Fruit fly (Drosophila melanogaster) whole organism, embryonic: ENCODE data around the gene Gr93a.

ENCODE experiments used
- Bgb ChIP-seq: fragments of 200-800 bp; sonication (Bioruptor generic); IDR thresholded peaks from 2 replicates; pipeline ENCODE4 v1.3.6; 2022; ENCODE audit warnings: missing biosample characterization, missing genetic modification characterization; ENCODE audit not compliant: partially characterized antibody
- CG10267 ChIP-seq: fragments of 200-800 bp; sonication (Bioruptor generic); optimal IDR thresholded peaks from 2 replicates; lab custom pipeline; 2018; ENCODE audit warnings: missing biosample characterization, mild to moderate bottlenecking, missing genetic modification characterization, moderate library complexity
- CG10959 ChIP-seq: fragments of 200-800 bp; sonication (Bioruptor generic); IDR thresholded peaks from 2 replicates; pipeline ENCODE4 v1.3.6; 2022; ENCODE audit warnings: missing biosample characterization, missing genetic modification characterization
- CG11093 ChIP-seq: fragments of 200-800 bp; sonication (Bioruptor generic); IDR thresholded peaks from 3 replicates; pipeline ENCODE4 v1.3.6; 2022; ENCODE audit warnings: missing biosample characterization, missing genetic modification characterization
- CG11560 ChIP-seq: fragments of 200-800 bp; sonication (Bioruptor generic); IDR thresholded peaks from 3 replicates; pipeline ENCODE4 v1.3.6; 2022; ENCODE audit warnings: missing biosample characterization, missing genetic modification characterization
- CG12769 ChIP-seq: fragments of 200-800 bp; sonication (Bioruptor generic); optimal IDR thresholded peaks from 2 replicates; lab custom pipeline; 2019; ENCODE audit warnings: missing biosample characterization, mild to moderate bottlenecking, missing genetic modification characterization, moderate library complexity
- CG15479 ChIP-seq: fragments of 200-800 bp; sonication (Bioruptor generic); optimal IDR thresholded peaks from 3 replicates; lab custom pipeline; 2019; ENCODE audit warnings: missing biosample characterization, mild to moderate bottlenecking, missing genetic modification characterization, moderate library complexity
- CG16863 ChIP-seq: fragments of 200-800 bp; sonication (Bioruptor generic); optimal IDR thresholded peaks from 3 replicates; lab custom pipeline; 2016; ENCODE audit warnings: missing biosample characterization, missing genetic modification characterization
- CG2116 ChIP-seq: fragments of 200-800 bp; sonication (Bioruptor generic); optimal IDR thresholded peaks from 3 replicates; lab custom pipeline; 2018; ENCODE audit warnings: missing biosample characterization, mild to moderate bottlenecking, missing genetic modification characterization
- CG2202 ChIP-seq: fragments of 200-800 bp; sonication (Bioruptor generic); optimal IDR thresholded peaks from 2 replicates; lab custom pipeline; 2018; ENCODE audit warnings: missing biosample characterization, mild to moderate bottlenecking, missing genetic modification characterization
- CG30020 ChIP-seq: fragments of 200-800 bp; optimal IDR thresholded peaks from 2 replicates; lab custom pipeline; 2019; ENCODE audit warnings: missing biosample characterization, mild to moderate bottlenecking, missing genetic modification characterization, moderate library complexity
- CG32772 ChIP-seq: fragments of 200-800 bp; sonication (Bioruptor generic); IDR thresholded peaks from 2 replicates; pipeline ENCODE4 v1.3.6; 2022; ENCODE audit warnings: missing biosample characterization, missing genetic modification characterization
- CG33557 ChIP-seq: fragments of 200-800 bp; sonication (Bioruptor generic); optimal IDR thresholded peaks from 2 replicates; lab custom pipeline; 2019; ENCODE audit warnings: missing biosample characterization, mild to moderate bottlenecking, missing genetic modification characterization, moderate library complexity
- CG3838 ChIP-seq: fragments of 200-800 bp; sonication (Bioruptor generic); optimal IDR thresholded peaks from 3 replicates; lab custom pipeline; 2016; ENCODE audit warnings: missing biosample characterization, missing genetic modification characterization
- CG4360 ChIP-seq: fragments of 200-800 bp; sonication (Bioruptor generic); IDR thresholded peaks from 2 replicates; pipeline ENCODE4 v1.3.6; 2022; ENCODE audit warnings: missing biosample characterization, missing genetic modification characterization
- CG4424 ChIP-seq: fragments of 200-800 bp; sonication (Bioruptor generic); optimal IDR thresholded peaks from 3 replicates; lab custom pipeline; 2016; ENCODE audit warnings: missing biosample characterization, missing genetic modification characterization
- CG7963 ChIP-seq: fragments of 200-800 bp; sonication (Bioruptor generic); IDR thresholded peaks from 3 replicates; pipeline ENCODE4 v1.3.6; 2022; ENCODE audit warnings: missing biosample characterization, missing genetic modification characterization; ENCODE audit not compliant: partially characterized antibody
- CG9215 ChIP-seq: fragments of 200-800 bp; sonication (Bioruptor generic); IDR thresholded peaks from 2 replicates; pipeline ENCODE4 v1.3.6; 2022; ENCODE audit warnings: missing biosample characterization, missing genetic modification characterization
- D19A ChIP-seq: fragments of 200-800 bp; optimal IDR thresholded peaks from 3 replicates; lab custom pipeline; 2019; ENCODE audit warnings: missing biosample characterization, mild to moderate bottlenecking, missing genetic modification characterization, moderate library complexity
- D19B ChIP-seq: fragments of 200-800 bp; sonication (Bioruptor generic); optimal IDR thresholded peaks from 2 replicates; lab custom pipeline; 2017; ENCODE audit warnings: missing biosample characterization, mild to moderate bottlenecking, missing genetic modification characterization
- Dll ChIP-seq: fragments of 200-800 bp; sonication (Bioruptor generic); IDR thresholded peaks from 4 replicates; pipeline ENCODE4 v1.3.6; 2022; ENCODE audit warnings: missing biosample characterization, missing genetic modification characterization; ENCODE audit not compliant: partially characterized antibody
- HLH3B ChIP-seq: fragments of 200-800 bp; sonication (Bioruptor generic); IDR thresholded peaks from 2 replicates; pipeline ENCODE4 v1.3.6; 2022; ENCODE audit warnings: missing biosample characterization, missing genetic modification characterization
- Hr3 ChIP-seq: fragments of 200-800 bp; sonication (Bioruptor generic); optimal IDR thresholded peaks from 3 replicates; lab custom pipeline; 2016; ENCODE audit warnings: missing biosample characterization, missing genetic modification characterization
- Max ChIP-seq: fragments of 200-800 bp; sonication (Bioruptor generic); optimal IDR thresholded peaks from 2 replicates; lab custom pipeline; 2016; ENCODE audit warnings: missing biosample characterization, mild to moderate bottlenecking, missing genetic modification characterization
- Med ChIP-seq: fragments of 200-800 bp; sonication (Bioruptor generic); peaks from one replicate; lab custom pipeline; 2016; ENCODE audit warnings: missing biosample characterization, missing genetic modification characterization, mild to moderate bottlenecking, inconsistent platforms, moderate library complexity
- Pdp1 ChIP-seq, 2 experiments: fragments of 200-800 bp; sonication (Bioruptor generic); optimal IDR thresholded peaks; 3 replicates each; lab custom pipeline; 2016; ENCODE audit warnings: missing biosample characterization in 2 of 2, missing genetic modification characterization in 2 of 2, mild to moderate bottlenecking in 1 of 2, moderate library complexity in 1 of 2
- Stat92E ChIP-seq, 3 experiments: fragments of >200 bp in 2 of 3; fragments of 200-800 bp in 1 of 3; sonication (Bioruptor generic) in 1 of 3; optimal IDR thresholded peaks; 2 replicates each; lab custom pipeline; 2017 to 2019; ENCODE audit warnings: missing biosample characterization in 3 of 3, missing genetic modification characterization in 3 of 3, mild to moderate bottlenecking in 1 of 3, moderate library complexity in 1 of 3
- TFAM ChIP-seq: fragments of 200-800 bp; sonication (Bioruptor generic); optimal IDR thresholded peaks from 2 replicates; lab custom pipeline; 2017; ENCODE audit warnings: missing biosample characterization, missing genetic modification characterization, inconsistent platforms
- Trl ChIP-seq, 3 experiments: fragments of >200 bp in 2 of 3; fragments of 200-800 bp in 1 of 3; sonication (Bioruptor generic) in 1 of 3; optimal IDR thresholded peaks; 2 replicates in 1 of 3; 3 replicates in 2 of 3; lab custom pipeline; 2016 to 2017; ENCODE audit warnings: missing biosample characterization in 1 of 3, missing genetic modification characterization in 1 of 3
- YL-1 ChIP-seq: fragments of 200-800 bp; sonication (Bioruptor generic); optimal IDR thresholded peaks from 3 replicates; lab custom pipeline; 2017; ENCODE audit warnings: missing biosample characterization, mild to moderate bottlenecking, missing genetic modification characterization
- ac ChIP-seq: fragments of 200-800 bp; sonication (Bioruptor generic); optimal IDR thresholded peaks from 3 replicates; lab custom pipeline; 2017; ENCODE audit warnings: missing biosample characterization, mild to moderate bottlenecking, missing genetic modification characterization
- dati ChIP-seq: fragments of 200-800 bp; sonication (Bioruptor generic); IDR thresholded peaks from 2 replicates; pipeline ENCODE4 v1.3.6; 2022; ENCODE audit warnings: missing biosample characterization, missing genetic modification characterization
- eve ChIP-seq, 2 experiments: fragments of >200 bp; optimal IDR thresholded peaks; 2 replicates each; lab custom pipeline; 2017; ENCODE audit warnings: missing biosample characterization in 2 of 2, missing genetic modification characterization in 2 of 2
- ewg ChIP-seq: fragments of 200-800 bp; sonication (Bioruptor generic); optimal IDR thresholded peaks from 3 replicates; lab custom pipeline; 2017; ENCODE audit warnings: mild to moderate bottlenecking, missing biosample characterization, missing genetic modification reagents, missing genetic modification characterization
- grn ChIP-seq: fragments of 200-800 bp; sonication (Bioruptor generic); optimal IDR thresholded peaks from 3 replicates; lab custom pipeline; 2017; ENCODE audit warnings: missing biosample characterization, missing genetic modification characterization
- lbe ChIP-seq: fragments of 200-800 bp; sonication (Bioruptor generic); optimal IDR thresholded peaks from 2 replicates; lab custom pipeline; 2016; ENCODE audit warnings: missing biosample characterization, mild to moderate bottlenecking, missing genetic modification characterization
- oc ChIP-seq: fragments of 200-800 bp; sonication (Bioruptor generic); optimal IDR thresholded peaks from 2 replicates; lab custom pipeline; 2018; ENCODE audit warnings: missing biosample characterization, mild to moderate bottlenecking, missing genetic modification characterization, moderate library complexity
- sd ChIP-seq: fragments of 200-800 bp; sonication (Bioruptor generic); optimal IDR thresholded peaks from 3 replicates; lab custom pipeline; 2018; ENCODE audit warnings: missing biosample characterization, mild to moderate bottlenecking, missing genetic modification characterization, moderate library complexity
- sens ChIP-seq: fragments of 200-800 bp; sonication (Bioruptor generic); peaks from one replicate; lab custom pipeline; 2016; ENCODE audit warnings: missing biosample characterization, missing genetic modification characterization
- tgo ChIP-seq: fragments of 200-800 bp; sonication (Bioruptor generic); IDR thresholded peaks from 3 replicates; pipeline ENCODE4 v1.3.6; 2022; ENCODE audit warnings: missing biosample characterization, missing genetic modification characterization
- ttk ChIP-seq: fragments of 200-800 bp; sonication (Bioruptor generic); IDR thresholded peaks from 2 replicates; pipeline ENCODE4 v2.1.2; 2022; ENCODE audit warnings: missing biosample characterization, missing genetic modification characterization
- tx ChIP-seq: fragments of 200-800 bp; sonication (Bioruptor generic); optimal IDR thresholded peaks from 2 replicates; lab custom pipeline; 2016; ENCODE audit warnings: missing biosample characterization, missing genetic modification characterization
- unpg ChIP-seq: fragments of 200-800 bp; sonication (Bioruptor generic); optimal IDR thresholded peaks from 3 replicates; lab custom pipeline; 2018; ENCODE audit warnings: missing biosample characterization, mild to moderate bottlenecking, missing genetic modification characterization, moderate library complexity
- yki ChIP-seq: fragments of >200 bp; optimal IDR thresholded peaks from 3 replicates; lab custom pipeline; 2018

The Gr93a gene

dm6 chr3R:21828785-21829486 lies 3.4 kb upstream of the Gr93a start (continued):
- TF ChIP-seq CG11093: 0 out of 3 replicates have a peak, but pooled peaks have one; percentile 51
- peak; percentile 50 for TF ChIP-seq ac
- TF ChIP-seq CG4424 (GFP tag; lab: Kevin White, UChicago): peak; percentile 86
- no peak for TF ChIP-seq CG12769 (tag; lab: Kevin White, UChicago)
- peak; percentile 63 for TF ChIP-seq CG30020 (tag; lab: Kevin White, UChicago)
- peak; percentile 95 for TF ChIP-seq CG33557 (GFP tag; lab: Kevin White, UChicago)
- TF ChIP-seq CG10959 (GFP tag; lab: Robert Waterston, UW): peak; percentile 74; the same call in 1 of the 2 replicates
- peak; percentile 62 for TF ChIP-seq Max (GFP tag; lab: Kevin White, UChicago)
- peak; percentile 92 for TF ChIP-seq CG2202 (tag; lab: Kevin White, UChicago)
- TF ChIP-seq CG4360: no peak
- TF ChIP-seq TFAM (GFP tag; lab: Kevin White, UChicago): peak; percentile 6
- no peak for TF ChIP-seq D19B (GFP tag; lab: Kevin White, UChicago)
- peak; percentile 2 for TF ChIP-seq CG2116 (GFP tag; lab: Kevin White, UChicago)
- no peak for TF ChIP-seq tx (GFP tag; lab: Kevin White, UChicago)
- TF ChIP-seq Hr3 (GFP tag; lab: Kevin White, UChicago): peak; percentile 54
- no peak for TF ChIP-seq CG11560 (tag; lab: Robert Waterston, UW)
- no peak for TF ChIP-seq ttk
- peak; percentile 52 for TF ChIP-seq CG32772 (GFP tag; lab: Robert Waterston, UW)
- TF ChIP-seq CG9215 (GFP tag; lab: Robert Waterston, UW): 0 out of 2 replicates have a peak, but pooled peaks have one; percentile 12
- no peak for TF ChIP-seq Bgb (GFP tag; lab: Robert Waterston, UW)
- peak; percentile 54; the same call in 1 of the 2 replicates for TF ChIP-seq HLH3B (GFP tag; lab: Robert Waterston, UW)
- TF ChIP-seq unpg (GFP tag; lab: Kevin White, UChicago): peak; percentile 89
- TF ChIP-seq CG10267: peak; percentile 87

- no peak for TF ChIP-seq CG16863 (GFP tag; lab: Kevin White, UChicago)
- peak; percentile 76 for TF ChIP-seq CG15479 (GFP tag; lab: Kevin White, UChicago)
- peak; percentile 73 for TF ChIP-seq grn
- no peak for TF ChIP-seq YL-1 (GFP tag; lab: Kevin White, UChicago)
- peak in 1 of 2 experiments; percentile 81 for TF ChIP-seq Pdp1 (GFP tag; optimal IDR thresholded peaks at IDR 0.05; lab: Kevin White, UChicago)
- TF ChIP-seq sens (GFP tag; lab: Kevin White, UChicago): peak; percentile 86
- no peak for TF ChIP-seq CG7963 (GFP tag; lab: Robert Waterston, UW)
- peak; percentile 12 for TF ChIP-seq ewg (GFP tag; lab: Kevin White, UChicago)
- TF ChIP-seq Stat92E (GFP tag; optimal IDR thresholded peaks at IDR 0.05; lab: Kevin White, UChicago): no peak
- TF ChIP-seq eve (GFP tag; optimal IDR thresholded peaks at IDR 0.05; lab: Kevin White, UChicago): peak in 1 of 2 experiments; percentile 16
- TF ChIP-seq lbe (GFP tag; lab: Kevin White, UChicago): peak; percentile 51
- peak; percentile 98 for TF ChIP-seq CG4360
- no peak for TF ChIP-seq dati
- peak; percentile 36 for TF ChIP-seq yki (lab: Kevin White, UChicago)
- 0 out of 4 replicates have a peak, but pooled peaks have one; percentile 33 for TF ChIP-seq Dll (GFP tag; lab: Robert Waterston, UW)
- peak; percentile 15 for TF ChIP-seq sd (tag; lab: Kevin White, UChicago)
- peak; percentile 55 for TF ChIP-seq Med (GFP tag; lab: Kevin White, UChicago)
- 0 out of 3 replicates have a peak, but pooled peaks have one; percentile 1 for TF ChIP-seq tgo (GFP tag; lab: Robert Waterston, UW)
- TF ChIP-seq Trl (optimal IDR thresholded peaks at IDR 0.05; lab: Kevin White, UChicago): peak; percentile 60 to 78
- TF ChIP-seq Trl (GFP tag; optimal IDR thresholded peaks at IDR 0.05; lab: Kevin White, UChicago): no peak
- TF ChIP-seq oc (tag; lab: Kevin White, UChicago): peak; percentile 5
- TF ChIP-seq D19A: peak; percentile 79
- peak; percentile 14 for TF ChIP-seq CG3838 (GFP tag; lab: Kevin White, UChicago)
These were observed 2.8 kb upstream of the Gr93a start for dm6 chr3R:21829487-21829957.
